Fruit fly (Drosophila melanogaster): ENCODE measurements around the gene CG15172.

Gene CG15172

dm6 chr2L:19026491-19027197, 4.4 kb downstream of the CG15172 start (continued):
- TF ChIP-seq lov (optimal IDR thresholded peaks at IDR 0.05), result no peak
- TF ChIP-seq lov (GFP tag; IDR thresholded peaks at IDR 0.05), result no peak
- peak; percentile 9; the same call in 1 of the 4 replicates for TF ChIP-seq Gug (GFP tag; IDR thresholded peaks at IDR 0.05)
- peak; percentile 5 for TF ChIP-seq run (tag; optimal IDR thresholded peaks at IDR 0.05)
- no peak for TF ChIP-seq H2.0 (GFP tag; IDR thresholded peaks at IDR 0.05)
- TF ChIP-seq Trl (optimal IDR thresholded peaks at IDR 0.05), result no peak
- TF ChIP-seq Trl (GFP tag; optimal IDR thresholded peaks at IDR 0.05), result no peak
- peak in 1 of 2 experiments; percentile 28 for TF ChIP-seq bsh (GFP tag; optimal IDR thresholded peaks at IDR 0.05)
- no peak for TF ChIP-seq crc (GFP tag; optimal IDR thresholded peaks at IDR 0.05)
- no peak for TF ChIP-seq CG11398 (GFP tag; optimal IDR thresholded peaks at IDR 0.05)
- no peak for TF ChIP-seq Ets97D (GFP tag; optimal IDR thresholded peaks at IDR 0.05)
- TF ChIP-seq Atf-2 (GFP tag; optimal IDR thresholded peaks at IDR 0.05), result no peak
- TF ChIP-seq CG13894 (tag; optimal IDR thresholded peaks at IDR 0.05), result peak; percentile 58
- peak; percentile 64; the same call in 1 of the 3 replicates for TF ChIP-seq so (GFP tag; IDR thresholded peaks at IDR 0.05)
- no peak for TF ChIP-seq sr (GFP tag; IDR thresholded peaks at IDR 0.05)
- TF ChIP-seq CG17802 (tag; optimal IDR thresholded peaks at IDR 0.05), result no peak
- TF ChIP-seq D19A (tag; optimal IDR thresholded peaks at IDR 0.05), result peak; percentile 41
- TF ChIP-seq croc (GFP tag; conservative IDR thresholded peaks at IDR 0.05), result peak; percentile 20; the same call in 2 of the 3 replicates
- TF ChIP-seq CG12219 (GFP tag; optimal IDR thresholded peaks at IDR 0.05), result peak; percentile 56
- TF ChIP-seq BtbVII (GFP tag; optimal IDR thresholded peaks at IDR 0.05), result peak; percentile 75
- TF ChIP-seq Drgx (GFP tag; IDR thresholded peaks at IDR 0.05), result peak; percentile 26; the same call in 1 of the 2 replicates
- TF ChIP-seq btn (GFP tag; optimal IDR thresholded peaks at IDR 0.05), result no peak
- peak; percentile 56 for TF ChIP-seq CG5180 (GFP tag; optimal IDR thresholded peaks at IDR 0.05)
- TF ChIP-seq CG10959 (GFP tag; IDR thresholded peaks at IDR 0.05), result no peak
- peak; percentile 18; the same call in 1 of the 2 replicates for TF ChIP-seq al (GFP tag; IDR thresholded peaks at IDR 0.05)
- TF ChIP-seq bab2 (GFP tag; optimal IDR thresholded peaks at IDR 0.05), result peak; percentile 27
- TF ChIP-seq lab (GFP tag; optimal IDR thresholded peaks at IDR 0.05), result peak; percentile 88
- TF ChIP-seq Adf1 (GFP tag; IDR thresholded peaks at IDR 0.05), result peak; percentile 41; the same call in 1 of the 2 replicates
- TF ChIP-seq Meics (GFP tag; optimal IDR thresholded peaks at IDR 0.05), result peak; percentile 77
- no peak for TF ChIP-seq MBD-R2 (GFP tag; IDR thresholded peaks at IDR 0.05)
- TF ChIP-seq HmgZ (tag; optimal IDR thresholded peaks at IDR 0.05), result peak; percentile 51
- peak; percentile 39 for TF ChIP-seq D19B (GFP tag; optimal IDR thresholded peaks at IDR 0.05)
- peak; percentile 81 for TF ChIP-seq CG7372 (GFP tag; IDR thresholded peaks at IDR 0.05)
- TF ChIP-seq CG3281 (GFP tag; optimal IDR thresholded peaks at IDR 0.05), result peak; percentile 75
- peak; percentile 64 for TF ChIP-seq Deaf1 (tag; optimal IDR thresholded peaks at IDR 0.05)
- TF ChIP-seq ash1 (GFP tag; optimal IDR thresholded peaks at IDR 0.05), result peak; percentile 2
- peak; percentile 65 for TF ChIP-seq CG6683 (GFP tag; optimal IDR thresholded peaks at IDR 0.05)
- TF ChIP-seq CG14710 (tag; optimal IDR thresholded peaks at IDR 0.05), result no peak
- no peak for TF ChIP-seq oc (tag; optimal IDR thresholded peaks at IDR 0.05)
- peak; percentile 38 for TF ChIP-seq nom (GFP tag; optimal IDR thresholded peaks at IDR 0.05)
- TF ChIP-seq ro (GFP tag; IDR thresholded peaks at IDR 0.05), result no peak
- no peak for TF ChIP-seq chn (GFP tag; optimal IDR thresholded peaks at IDR 0.05)
- peak; percentile 66 for TF ChIP-seq CG12391 (tag; optimal IDR thresholded peaks at IDR 0.05)
- peak; percentile 81 for TF ChIP-seq CG12769 (tag; optimal IDR thresholded peaks at IDR 0.05)
- TF ChIP-seq CG2678 (tag; optimal IDR thresholded peaks at IDR 0.05), result peak; percentile 86
- TF ChIP-seq CG10366 (GFP tag; IDR thresholded peaks at IDR 0.05), result peak; percentile 20; the same call in 1 of the 2 replicates
- TF ChIP-seq stc (GFP tag; IDR thresholded peaks at IDR 0.05), result peak; percentile 22; the same call in 1 of the 2 replicates
- TF ChIP-seq CG31365 (tag; optimal IDR thresholded peaks at IDR 0.05), result no peak
- peak; percentile 38; the same call in 1 of the 2 replicates for TF ChIP-seq CG9932 (GFP tag; IDR thresholded peaks at IDR 0.05)
- no peak for TF ChIP-seq sqz (GFP tag; optimal IDR thresholded peaks at IDR 0.05)
